Fruit fly (Drosophila melanogaster) ovary, adult (tissue): Measurements from ENCODE around the gene Hr4.

Experiments used
- CG17801 ChIP-seq: fragments of 200-800 bp; optimal IDR thresholded peaks from 2 replicates; lab custom pipeline; 2019; ENCODE audit warnings: missing biosample characterization, mild to moderate bottlenecking, missing genetic modification characterization, moderate library complexity; ENCODE audit not compliant: partially characterized antibody

Hr4 gene

dm6 chrX:1941669-1942092 is at the start of gene Hr4:
Hr4 (plus strand) TSS chrX:1941940.
- TF ChIP-seq CG17801 (GFP tag; lab: Kevin White, UChicago) = no peak

DNA sequence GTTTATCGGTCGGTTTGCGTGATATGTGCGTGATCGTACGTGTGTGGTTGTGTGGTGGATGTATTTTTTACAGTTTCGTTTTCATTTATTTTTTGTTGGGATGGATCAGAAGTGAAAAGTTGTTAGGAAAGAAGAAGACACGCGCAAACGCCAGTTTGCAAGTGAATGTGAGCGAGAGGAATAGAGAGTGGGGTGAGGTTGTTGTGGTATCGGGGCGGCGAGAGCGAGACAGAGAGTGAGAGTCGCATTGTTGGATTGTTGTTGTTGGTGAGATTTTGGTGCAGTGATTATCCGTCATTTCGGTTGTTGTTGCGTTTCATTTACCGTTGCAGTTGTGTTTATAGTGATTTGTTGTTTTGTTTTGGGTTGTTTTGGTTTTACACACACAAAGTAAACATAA is 48.2 kb upstream of the Hr4 start:
- no peak for TF ChIP-seq CG17801 (GFP tag; lab: Kevin White, UChicago)

DNA sequence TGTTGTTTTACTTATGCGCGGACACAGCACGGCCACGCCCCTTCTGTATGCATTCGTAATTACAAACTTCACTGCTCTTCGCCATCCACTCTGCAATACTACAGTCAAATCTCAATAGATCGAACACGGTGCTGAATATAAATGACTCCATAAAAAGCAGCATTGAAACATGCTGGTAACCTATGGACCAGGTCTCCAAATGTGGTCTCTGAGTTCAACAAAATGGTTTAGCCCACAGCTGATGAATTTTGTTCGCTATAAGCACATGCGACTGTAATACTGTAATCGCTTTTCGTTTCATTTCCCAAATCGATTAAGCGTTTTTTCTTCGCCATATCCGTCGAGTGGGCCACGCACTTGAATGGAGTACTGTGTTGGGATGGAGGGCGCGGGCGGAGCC is 44.4 kb upstream of the Hr4 start:
- TF ChIP-seq CG17801 (GFP tag; lab: Kevin White, UChicago) = no peak

dm6 chrX:1899445-1900085 is 42.2 kb upstream of the Hr4 start:
- TF ChIP-seq CG17801 (GFP tag; lab: Kevin White, UChicago) = no peak

DNA sequence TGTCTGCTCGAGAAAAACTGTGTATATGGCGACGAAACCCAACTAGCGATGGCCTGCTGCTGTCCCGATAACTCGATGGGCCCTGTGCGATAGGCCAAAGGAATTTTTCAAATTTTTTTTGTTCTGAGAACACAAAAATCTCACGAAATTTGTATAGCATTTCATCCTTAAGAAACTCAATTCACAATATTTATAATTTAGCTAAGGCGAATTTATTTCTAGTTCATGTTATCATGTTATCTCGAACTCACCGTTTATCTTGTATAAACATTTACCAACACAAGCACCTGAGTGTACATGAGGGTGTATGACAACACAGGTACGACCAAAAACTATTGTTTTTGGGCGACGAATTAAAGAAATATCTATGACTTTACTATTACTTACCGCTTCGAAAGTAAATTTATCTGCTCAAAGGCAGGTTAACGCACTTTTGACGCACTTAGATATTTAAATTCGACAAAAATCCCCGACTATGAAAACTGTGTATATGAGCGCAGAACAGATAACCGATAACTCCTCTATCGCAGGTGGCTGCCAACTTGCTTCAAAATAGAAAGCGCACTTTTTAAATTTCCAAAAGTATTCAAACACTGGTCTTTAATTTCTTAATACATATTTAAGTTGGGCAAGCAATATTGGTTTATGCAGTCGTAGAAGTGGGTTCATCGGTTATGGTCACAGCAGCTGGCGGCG is 41.5 kb upstream of the Hr4 start, which contains the start of gene arm:
TSS of gene arm (minus strand) at position 524 of the 696 bp plus-strand sequence.
- no peak for TF ChIP-seq CG17801 (GFP tag; lab: Kevin White, UChicago)

dm6 chrX:1901605-1902136 is 40.1 kb upstream of the Hr4 start, which contains the start of gene Ldaf1:
Ldaf1 (minus strand) TSS chrX:1901911.
- TF ChIP-seq CG17801 (GFP tag; lab: Kevin White, UChicago) = no peak

dm6 chrX:1903077-1903476 is 38.7 kb upstream of the Hr4 start, which contains the start of gene CG32801:
CG32801 (minus strand) TSS chrX:1903177.
- no peak for TF ChIP-seq CG17801 (GFP tag; lab: Kevin White, UChicago)

- TF ChIP-seq CG17801 (GFP tag; lab: Kevin White, UChicago) = no peak
These were observed 37.8 kb upstream of the Hr4 start for dm6 chrX:1903968-1904367.

DNA sequence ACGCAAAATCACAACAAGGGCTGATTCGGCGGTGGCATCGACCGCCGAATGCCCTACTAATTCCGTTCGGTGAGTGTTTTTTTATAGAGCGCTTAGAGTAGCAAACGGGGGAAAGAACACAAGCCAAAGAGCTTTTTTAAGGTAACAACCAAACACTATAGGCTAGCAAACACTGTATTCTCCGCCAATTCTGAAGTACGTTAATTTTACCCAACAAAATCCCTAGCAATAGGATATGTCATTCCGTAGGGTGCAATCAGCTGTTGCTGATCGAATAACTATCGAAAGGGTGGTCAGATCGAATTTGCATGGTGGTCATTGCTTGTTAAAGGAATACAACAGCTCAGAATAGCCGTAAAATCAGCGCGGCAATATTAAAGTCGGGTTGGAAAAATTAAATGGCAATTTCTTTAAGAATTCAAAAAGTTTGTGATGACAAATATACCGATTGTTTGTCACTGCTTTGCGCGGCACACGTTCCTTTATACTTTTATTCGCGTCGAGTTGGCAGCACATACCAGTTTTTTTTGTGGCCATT is 33.9 kb upstream of the Hr4 start, which contains the start of gene mip130:
TSS of gene mip130 (plus strand) at position 513 of the 538 bp plus-strand sequence.
- peak; percentile 39 for TF ChIP-seq CG17801 (GFP tag; lab: Kevin White, UChicago)

dm6 chrX:1908757-1909156 is 33.0 kb upstream of the Hr4 start, which contains the start of the genes Edem1 and Rbcn-3B:
Edem1 (minus strand) TSS chrX:1908827.
Rbcn-3B (plus strand) TSS chrX:1908920.
- TF ChIP-seq CG17801 (GFP tag; lab: Kevin White, UChicago) = peak; percentile 63

DNA sequence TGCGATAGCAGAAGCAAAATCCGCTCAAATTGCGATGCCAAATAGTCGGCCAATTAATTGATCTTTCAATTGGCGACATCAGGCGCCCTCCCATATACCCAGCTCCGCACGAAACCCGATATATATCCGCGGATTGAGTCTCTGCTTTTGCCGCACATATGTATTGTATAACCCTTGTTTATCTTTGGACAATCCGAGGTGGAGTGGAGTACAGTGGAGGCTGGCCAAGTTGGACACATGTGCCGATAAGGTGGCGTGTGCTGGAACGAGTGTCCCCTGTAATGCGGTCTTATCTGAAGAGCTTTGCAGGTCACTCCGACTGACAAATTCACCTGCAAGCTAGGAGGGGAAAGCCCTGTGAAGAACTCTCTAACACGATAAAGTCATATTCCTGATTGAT is 32.2 kb upstream of the Hr4 start:
- TF ChIP-seq CG17801 (GFP tag; lab: Kevin White, UChicago) = no peak

dm6 chrX:1922765-1923501 is 18.8 kb upstream of the Hr4 start, which contains the start of the genes eIF2Bepsilon and Ocrl:
eIF2Bepsilon (minus strand) TSS chrX:1922874.
Ocrl (plus strand) TSS chrX:1922981.
- no peak for TF ChIP-seq CG17801 (GFP tag; lab: Kevin White, UChicago)

DNA sequence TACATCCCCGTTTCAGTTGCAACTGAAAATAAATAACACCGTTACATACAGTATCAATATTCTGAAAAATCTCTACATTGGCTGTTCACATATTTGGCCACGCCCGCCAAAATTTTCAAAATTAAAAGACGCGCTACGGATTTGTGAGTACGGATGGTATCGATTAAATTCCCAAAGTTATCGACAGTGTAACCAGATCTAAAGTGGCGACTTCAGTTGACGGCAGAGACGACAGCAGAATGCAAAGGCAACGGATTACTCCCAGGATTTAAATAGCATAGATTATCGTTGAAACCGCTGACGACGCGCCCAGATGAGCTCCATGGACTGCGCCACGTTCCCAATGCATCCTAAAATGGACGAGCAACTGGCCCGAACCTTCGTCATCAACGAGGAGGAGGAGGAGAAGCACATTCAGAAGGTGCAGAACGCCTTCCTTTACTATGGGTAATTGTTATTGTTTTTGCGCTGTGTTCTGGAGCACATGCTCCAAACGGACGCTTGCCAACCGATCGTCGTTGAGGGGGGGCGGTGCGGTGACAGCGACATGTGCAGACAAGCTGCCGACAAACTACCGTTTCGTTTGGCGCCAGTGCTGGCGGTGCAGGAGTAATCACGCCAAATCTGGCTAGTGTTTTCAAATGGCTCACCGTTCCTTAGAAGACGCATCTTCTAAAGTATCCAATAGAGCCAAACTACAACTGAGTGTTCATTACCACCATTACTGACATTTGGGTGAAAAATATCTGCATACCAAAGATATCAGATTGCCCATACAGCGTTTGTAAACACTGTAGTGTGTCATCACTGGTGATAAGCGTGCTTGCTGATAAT is 14.1 kb upstream of the Hr4 start, which contains the start of gene CG11596:
TSS of gene CG11596 (plus strand) at position 211 of the 834 bp plus-strand sequence.
- peak; percentile 6 for TF ChIP-seq CG17801 (GFP tag; lab: Kevin White, UChicago)
